Fruit fly (Drosophila melanogaster): ENCODE measurements around the gene CG7083.

CG7083 gene

DNA sequence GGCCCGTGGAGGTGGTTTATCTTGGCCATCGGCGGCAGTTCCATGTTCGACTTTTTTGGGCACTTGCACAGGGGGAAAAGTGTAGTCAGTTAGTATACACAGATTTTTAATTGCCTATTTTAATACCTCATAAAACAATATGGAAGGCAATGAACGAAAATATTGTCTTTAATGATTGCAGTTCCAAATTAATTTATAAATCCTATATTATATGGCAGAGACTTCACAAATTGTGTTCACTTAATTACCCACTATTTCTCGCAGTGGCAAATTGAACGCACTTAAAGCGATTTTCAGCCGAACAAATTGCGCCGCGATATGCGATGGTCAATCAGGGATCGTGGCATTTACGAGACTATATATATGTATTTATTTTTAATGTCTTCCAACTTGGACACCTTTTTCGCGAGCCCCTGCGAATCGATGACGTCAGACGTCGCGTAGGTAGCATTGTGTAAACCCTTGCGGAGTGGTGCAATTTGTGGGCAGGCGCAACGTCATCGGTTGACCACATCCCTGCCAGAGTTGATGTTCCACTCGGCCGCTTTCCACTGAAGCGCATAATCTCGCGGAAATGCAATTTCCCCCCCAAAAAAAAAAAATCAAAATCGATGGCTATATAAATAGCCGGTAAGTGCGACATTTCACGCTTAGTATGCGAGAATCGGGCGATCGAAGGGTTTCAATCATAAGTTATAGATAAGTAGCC lies 20.3 kb upstream of the CG7083 start, which contains the start of gene CG13670:
Gene CG13670 (plus strand): TSS at position 659 of the 709 bp plus-strand sequence.
- peak; percentile 4 for TF ChIP-seq CG8301 (tag; optimal IDR thresholded peaks at IDR 0.05)
- peak; percentile 56; the same call in 1 of the 2 replicates for TF ChIP-seq CG32121 (GFP tag; IDR thresholded peaks at IDR 0.05)
- TF ChIP-seq CG9948 (tag; optimal IDR thresholded peaks at IDR 0.05), result no peak
- TF ChIP-seq CG13204 (GFP tag; optimal IDR thresholded peaks at IDR 0.05), result no peak
- TF ChIP-seq Ets98B (GFP tag; IDR thresholded peaks at IDR 0.05), result peak; percentile 60
- TF ChIP-seq fd96Ca (GFP tag; IDR thresholded peaks at IDR 0.05), result no peak
- TF ChIP-seq CG17806 (tag; optimal IDR thresholded peaks at IDR 0.05), result no peak
- no peak for TF ChIP-seq Snoo (tag; optimal IDR thresholded peaks at IDR 0.05)
- TF ChIP-seq gl (tag; optimal IDR thresholded peaks at IDR 0.05), result no peak
- TF ChIP-seq CG14655 (GFP tag; optimal IDR thresholded peaks at IDR 0.05), result no peak
- TF ChIP-seq CG4496 (GFP tag; IDR thresholded peaks at IDR 0.05), result no peak; the same call in 2 of the 3 replicates
- TF ChIP-seq CG34367 (tag; optimal IDR thresholded peaks at IDR 0.05), result no peak
- no peak for TF ChIP-seq CG15710 (tag; optimal IDR thresholded peaks at IDR 0.05)
- no peak for TF ChIP-seq D1 (tag; optimal IDR thresholded peaks at IDR 0.05)
- no peak for TF ChIP-seq Pif1B (GFP tag; optimal IDR thresholded peaks at IDR 0.05)
- no peak for TF ChIP-seq rn (GFP tag; IDR thresholded peaks at IDR 0.05)
- TF ChIP-seq Pif1A (GFP tag; optimal IDR thresholded peaks at IDR 0.05), result peak; percentile 16
- TF ChIP-seq CG10348 (GFP tag; IDR thresholded peaks at IDR 0.05), result no peak
- TF ChIP-seq EcR (GFP tag; optimal IDR thresholded peaks at IDR 0.05), result no peak
- TF ChIP-seq CG8159 (tag; optimal IDR thresholded peaks at IDR 0.05), result no peak
- no peak for TF ChIP-seq CG12605 (GFP tag; IDR thresholded peaks at IDR 0.05)

DNA sequence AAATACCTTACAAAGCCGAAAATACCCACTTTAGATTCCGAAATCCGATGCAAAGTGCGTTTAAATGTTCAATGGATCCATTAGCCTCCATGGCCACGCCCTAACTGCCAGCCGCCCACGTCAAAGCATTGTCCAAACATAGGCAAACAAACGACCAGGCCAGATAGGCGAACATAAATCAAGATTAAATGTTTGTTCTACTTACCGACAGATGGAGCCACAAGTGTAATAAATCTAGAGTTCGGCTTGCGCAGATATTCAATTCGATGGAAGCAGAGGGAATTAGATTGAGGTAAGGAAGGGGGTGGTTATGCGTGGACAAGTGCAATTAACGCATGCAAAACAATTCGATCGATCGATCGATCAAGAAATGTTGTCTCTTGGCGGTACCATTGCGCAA lies 16.8 kb upstream of the CG7083 start:
- TF ChIP-seq CG10348 (GFP tag; IDR thresholded peaks at IDR 0.05) (no peak), rn (GFP tag; IDR thresholded peaks at IDR 0.05) (no peak), EcR (GFP tag; optimal IDR thresholded peaks at IDR 0.05) (no peak), Pif1A (GFP tag; optimal IDR thresholded peaks at IDR 0.05) (no peak), CG8301 (tag; optimal IDR thresholded peaks at IDR 0.05) (no peak), CG15710 (tag; optimal IDR thresholded peaks at IDR 0.05) (no peak), gl (tag; optimal IDR thresholded peaks at IDR 0.05) (no peak), CG32121 (GFP tag; IDR thresholded peaks at IDR 0.05) (no peak), CG13204 (GFP tag; optimal IDR thresholded peaks at IDR 0.05) (no peak), Pif1B (GFP tag; optimal IDR thresholded peaks at IDR 0.05) (no peak), Ets98B (GFP tag; IDR thresholded peaks at IDR 0.05) (no peak), CG17806 (tag; optimal IDR thresholded peaks at IDR 0.05) (no peak), CG12605 (GFP tag; IDR thresholded peaks at IDR 0.05) (no peak)

DNA sequence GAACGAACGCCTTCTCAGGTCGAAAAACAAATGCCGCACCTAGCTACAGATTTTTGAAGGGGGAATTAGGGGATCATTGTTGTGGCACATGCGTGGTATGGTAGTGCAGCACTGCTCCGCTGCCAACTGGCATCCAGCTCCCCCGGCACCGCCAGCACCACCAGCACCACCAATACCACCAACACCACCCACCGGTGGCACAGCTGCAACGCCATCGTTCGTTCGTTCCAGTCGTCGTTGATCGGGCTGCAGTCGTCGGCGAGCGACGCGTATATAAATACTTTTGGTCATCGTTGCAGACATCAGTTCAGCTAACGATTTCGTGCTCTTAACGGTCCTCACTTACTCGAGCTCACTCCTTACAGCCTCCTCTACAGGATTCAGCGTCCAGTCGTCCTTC lies 15.0 kb upstream of the CG7083 start, which contains the start of gene CG34461:
Gene CG34461 (plus strand): TSS at position 301 of the 400 bp plus-strand sequence.
- TF ChIP-seq Pif1B (GFP tag; optimal IDR thresholded peaks at IDR 0.05) (no peak), gl (tag; optimal IDR thresholded peaks at IDR 0.05) (no peak), CG4496 (GFP tag; IDR thresholded peaks at IDR 0.05) (0 out of 3 replicates have a peak, but pooled peaks have one; percentile 45), fd96Ca (GFP tag; IDR thresholded peaks at IDR 0.05) (no peak), Ets98B (GFP tag; IDR thresholded peaks at IDR 0.05) (no peak)

DNA sequence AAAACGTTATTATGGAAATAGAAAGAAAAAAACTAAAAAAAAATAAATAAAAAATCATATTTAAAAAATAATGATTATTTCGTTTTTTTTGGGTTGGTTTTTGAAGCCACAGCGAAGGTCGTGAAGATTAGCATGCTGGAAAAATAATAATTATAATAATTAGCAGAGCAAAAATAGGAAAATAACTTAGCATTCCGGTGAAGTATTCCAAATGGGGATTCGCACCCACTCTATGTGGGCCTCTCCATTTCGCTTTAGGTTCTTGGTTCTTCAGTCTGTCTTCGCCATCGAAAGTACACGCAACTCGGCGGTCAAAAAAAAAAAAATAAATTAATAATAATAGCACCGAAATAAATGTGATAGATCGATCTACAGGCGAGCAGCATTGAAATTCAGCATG lies 12.3 kb upstream of the CG7083 start, which contains the start of gene CG34462:
Gene CG34462 (plus strand): TSS at position 301 of the 400 bp plus-strand sequence.
- TF ChIP-seq CG8301 (tag; optimal IDR thresholded peaks at IDR 0.05), result no peak
- no peak for TF ChIP-seq CG12605 (GFP tag; IDR thresholded peaks at IDR 0.05)
- TF ChIP-seq fd96Ca (GFP tag; IDR thresholded peaks at IDR 0.05), result no peak
- no peak for TF ChIP-seq EcR (GFP tag; optimal IDR thresholded peaks at IDR 0.05)

DNA sequence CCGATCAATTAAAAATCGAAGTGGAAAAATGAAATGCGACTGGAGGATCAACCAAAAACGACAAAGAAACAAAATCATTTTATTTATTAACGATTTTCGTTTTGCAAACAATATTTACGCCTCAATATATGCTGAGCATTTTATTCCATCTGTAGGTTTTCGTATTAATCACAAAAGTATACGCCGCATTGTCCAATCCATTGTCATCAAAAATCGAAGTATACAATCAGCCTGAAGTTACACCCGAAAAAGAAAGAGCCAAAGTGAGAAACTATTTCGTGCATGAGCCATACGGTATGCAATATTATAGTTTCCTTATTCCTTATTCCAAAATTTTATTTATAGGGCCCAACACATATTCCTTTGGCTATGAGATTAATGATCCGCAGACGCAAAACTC lies 11.6 kb upstream of the CG7083 start:
- no peak for TF ChIP-seq Pif1A (GFP tag; optimal IDR thresholded peaks at IDR 0.05)
- peak; percentile 14 for TF ChIP-seq D1 (tag; optimal IDR thresholded peaks at IDR 0.05)

DNA sequence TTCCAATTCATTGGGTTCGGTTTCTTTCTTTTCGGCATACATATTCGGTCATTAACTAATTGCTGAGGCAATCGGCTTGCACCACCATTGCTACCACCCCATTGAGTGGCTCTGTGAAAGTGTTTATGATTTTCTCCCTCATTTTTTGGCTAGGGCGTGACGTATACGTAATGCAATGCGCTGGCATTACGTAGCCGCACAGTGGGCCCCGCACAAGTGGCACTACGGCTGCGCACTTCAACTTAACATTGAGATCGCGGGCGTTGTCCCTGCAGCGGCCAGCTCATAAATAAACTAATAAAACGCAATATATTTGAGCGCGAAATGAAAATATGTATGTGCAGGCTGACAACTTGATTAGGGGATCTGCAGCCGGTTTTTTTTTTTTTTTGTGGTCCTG lies 9.2 kb upstream of the CG7083 start:
- TF ChIP-seq Snoo (tag; optimal IDR thresholded peaks at IDR 0.05) (no peak), CG32121 (GFP tag; IDR thresholded peaks at IDR 0.05) (no peak), CG17806 (tag; optimal IDR thresholded peaks at IDR 0.05) (no peak), CG34367 (tag; optimal IDR thresholded peaks at IDR 0.05) (no peak), fd96Ca (GFP tag; IDR thresholded peaks at IDR 0.05) (no peak), Pif1A (GFP tag; optimal IDR thresholded peaks at IDR 0.05) (no peak), D1 (tag; optimal IDR thresholded peaks at IDR 0.05) (no peak), CG4496 (GFP tag; IDR thresholded peaks at IDR 0.05) (0 out of 3 replicates have a peak, but pooled peaks have one; percentile 21), CG14655 (GFP tag; optimal IDR thresholded peaks at IDR 0.05) (no peak)

DNA sequence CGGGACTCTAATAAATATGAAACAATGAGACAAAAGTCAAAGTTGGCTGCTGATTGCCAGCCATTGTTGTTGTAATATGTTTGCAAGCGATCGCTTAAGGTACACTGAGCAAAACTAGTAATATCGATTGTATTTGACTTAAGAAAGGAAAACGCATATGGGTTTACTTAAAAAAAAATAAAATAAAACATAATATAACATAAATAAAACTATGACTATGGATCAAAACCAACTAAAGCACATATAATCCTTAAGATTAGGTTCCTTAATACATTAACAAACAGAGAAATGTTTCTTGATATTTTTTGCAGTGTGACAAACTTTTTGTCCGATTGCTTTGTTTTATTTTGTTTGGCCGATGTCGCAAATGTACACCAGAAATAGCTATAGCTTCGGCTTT lies 7.0 kb upstream of the CG7083 start:
- no peak for TF ChIP-seq gl (tag; optimal IDR thresholded peaks at IDR 0.05)
- no peak for TF ChIP-seq CG10348 (GFP tag; IDR thresholded peaks at IDR 0.05)
- no peak for TF ChIP-seq rn (GFP tag; IDR thresholded peaks at IDR 0.05)
- TF ChIP-seq Snoo (tag; optimal IDR thresholded peaks at IDR 0.05), result no peak
- no peak for TF ChIP-seq CG15710 (tag; optimal IDR thresholded peaks at IDR 0.05)
- no peak for TF ChIP-seq EcR (GFP tag; optimal IDR thresholded peaks at IDR 0.05)
- TF ChIP-seq D1 (tag; optimal IDR thresholded peaks at IDR 0.05), result no peak
- TF ChIP-seq fd96Ca (GFP tag; IDR thresholded peaks at IDR 0.05), result no peak
- TF ChIP-seq Ets98B (GFP tag; IDR thresholded peaks at IDR 0.05), result no peak
- no peak for TF ChIP-seq Pif1B (GFP tag; optimal IDR thresholded peaks at IDR 0.05)
- no peak for TF ChIP-seq CG12605 (GFP tag; IDR thresholded peaks at IDR 0.05)

Data from whole organism, pupa.